Worm (Caenorhabditis elegans): ENCODE measurements around the gene sysm-1.
A peak's percentile ranks its signal among the peaks of the same experiment; 100 is the strongest.

The sysm-1 gene

DNA sequence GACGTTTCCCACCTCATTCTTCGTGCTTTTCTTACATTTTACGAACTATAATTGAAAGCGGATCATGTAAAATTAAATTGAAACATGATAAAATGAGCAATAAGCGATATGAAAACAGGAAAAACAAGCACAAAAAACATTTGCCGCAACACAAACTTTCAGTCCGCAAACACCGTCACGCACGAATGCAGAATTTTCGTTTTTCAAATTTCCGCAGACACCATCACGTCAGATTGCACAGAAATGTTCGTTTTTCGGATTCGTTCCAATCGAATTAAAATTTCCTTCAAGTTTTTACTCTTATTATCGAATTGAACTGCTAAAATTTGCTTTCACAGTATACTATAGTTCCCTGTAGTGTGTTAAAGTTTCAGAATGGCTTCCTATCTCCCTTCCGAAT is 28.4 kb downstream of the sysm-1 start, which contains the start of gene chmp-7:
Gene chmp-7 (plus strand): TSS at position 369 of the 400 bp plus-strand sequence.
- TF ChIP-seq madf-5 (GFP tag; IDR thresholded peaks at IDR 0.05) (no peak), ceh-62 (tag; optimal IDR thresholded peaks at IDR 0.05) (no peak), ctbp-1 (GFP tag; IDR thresholded peaks at IDR 0.05) (peak; percentile 50; the same call in 1 of the 2 replicates), zip-2 (tag; optimal IDR thresholded peaks at IDR 0.05) (peak; percentile 2), pqm-1 (tag; optimal IDR thresholded peaks at IDR 0.05) (peak; percentile 17), nhr-111 (GFP tag; optimal IDR thresholded peaks at IDR 0.05) (no peak), lin-38 (GFP tag; IDR thresholded peaks at IDR 0.05) (peak; percentile 91), pha-4 (GFP tag; IDR thresholded peaks at IDR 0.05) (no peak), pha-4 (tag; optimal IDR thresholded peaks at IDR 0.05) (peak; percentile 89), lin-1 (GFP tag; IDR thresholded peaks at IDR 0.05) (no peak), duxl-1 (tag; optimal IDR thresholded peaks at IDR 0.05; ENCODE audit: poor library complexity) (peak; percentile 68), Y105C5A.15 (GFP tag; IDR thresholded peaks at IDR 0.05) (0 out of 2 replicates have a peak, but pooled peaks have one; percentile 15), nhr-25 (tag; optimal IDR thresholded peaks at IDR 0.05; ENCODE audit: borderline replicate concordance, insufficient read depth) (peak; percentile 57), dmd-9 (GFP tag; IDR thresholded peaks at IDR 0.05) (no peak), T20F7.1 (GFP tag; optimal IDR thresholded peaks at IDR 0.05) (no peak), dmd-6 (GFP tag; IDR thresholded peaks at IDR 0.05) (peak; percentile 64), nhr-6 (tag; optimal IDR thresholded peaks at IDR 0.05) (peak; percentile 80), mep-1 (tag; optimal IDR thresholded peaks at IDR 0.05) (peak; percentile 92), ceh-20 (GFP tag; IDR thresholded peaks at IDR 0.05) (peak; percentile 65; the same call in 1 of the 2 replicates), fkh-10 (GFP tag; optimal IDR thresholded peaks at IDR 0.05) (peak; percentile 76), mdl-1 (tag; optimal IDR thresholded peaks at IDR 0.05) (no peak), gei-8 (GFP tag; optimal IDR thresholded peaks at IDR 0.05) (no peak), ama-1 (optimal IDR thresholded peaks at IDR 0.05) (peak; percentile 71), lin-39 (tag; optimal IDR thresholded peaks at IDR 0.05) (no peak), ztf-11 (tag; optimal IDR thresholded peaks at IDR 0.05) (no peak), spr-1 (tag; optimal IDR thresholded peaks at IDR 0.05) (peak; percentile 37), nhr-11 (tag; optimal IDR thresholded peaks at IDR 0.05) (peak; percentile 76), Y48G9A.11 (GFP tag; IDR thresholded peaks at IDR 0.05) (peak; percentile 40; the same call in 1 of the 2 replicates), hif-1 (tag; optimal IDR thresholded peaks at IDR 0.05) (peak in 1 of 2 experiments; percentile 53), T26A8.4 (GFP tag; IDR thresholded peaks at IDR 0.05) (peak; percentile 72), dpl-1 (GFP tag; optimal IDR thresholded peaks at IDR 0.05) (peak; percentile 90), mdt-29 (GFP tag; IDR thresholded peaks at IDR 0.05) (no peak), tra-1 (GFP tag; IDR thresholded peaks at IDR 0.05) (no peak; the same call in 1 of the 2 replicates), hlh-30 (tag; optimal IDR thresholded peaks at IDR 0.05; ENCODE audit: insufficient read depth) (peak; percentile 77), mxl-3 (GFP tag; optimal IDR thresholded peaks at IDR 0.05) (peak; percentile 44), F37D6.2 (tag; optimal IDR thresholded peaks at IDR 0.05) (peak; percentile 46), nhr-48 (tag; optimal IDR thresholded peaks at IDR 0.05) (peak; percentile 2), nhr-28 (tag; optimal IDR thresholded peaks at IDR 0.05) (peak; percentile 79), ceh-44 (GFP tag; IDR thresholded peaks at IDR 0.05) (0 out of 2 replicates have a peak, but pooled peaks have one; percentile 30), nhr-42 (GFP tag; IDR thresholded peaks at IDR 0.05) (peak; percentile 64; the same call in 1 of the 2 replicates), arid-1 (GFP tag; conservative IDR thresholded peaks at IDR 0.05) (0 out of 2 replicates have a peak, but pooled peaks have one; percentile 31), cey-2 (tag; optimal IDR thresholded peaks at IDR 0.05; ENCODE audit: borderline replicate concordance, insufficient read depth) (no peak), hlh-11 (tag; optimal IDR thresholded peaks at IDR 0.05) (peak; percentile 74), mes-2 (tag; optimal IDR thresholded peaks at IDR 0.05; ENCODE audit: poor library complexity, severe bottlenecking) (peak; percentile 92), jun-1 (tag; optimal IDR thresholded peaks at IDR 0.05) (peak; percentile 51), aha-1 (tag) (peak; percentile 93), rbr-2 (tag; optimal IDR thresholded peaks at IDR 0.05) (peak; percentile 74), ceh-32 (tag; optimal IDR thresholded peaks at IDR 0.05; ENCODE audit: poor library complexity) (no peak), lin-15B (tag; optimal IDR thresholded peaks at IDR 0.05) (peak; percentile 44), madf-9 (GFP tag; conservative IDR thresholded peaks at IDR 0.05) (no peak)
